Worm (Caenorhabditis elegans) whole organism, L4 larva: ENCODE measurements around the gene hlh-14.
A peak's percentile ranks its signal among the peaks of the same experiment; 100 is the strongest.

Experiments used
- F10B5.3 ChIP-seq: sonication (generic microtip); optimal IDR thresholded peaks from 2 replicates; lab custom pipeline; 2016; ENCODE audit warnings: mild to moderate bottlenecking, missing genetic modification characterization, missing compliant biosample characterization
- F49E8.2 ChIP-seq: sonication (generic microtip); optimal IDR thresholded peaks from 2 replicates; lab custom pipeline; 2016; ENCODE audit warnings: missing compliant biosample characterization, mild to moderate bottlenecking, missing genetic modification characterization, borderline replicate concordance
- Y5F2A.4 ChIP-seq: fragments of 200-800 bp; sonication (Bioruptor generic); optimal IDR thresholded peaks from 2 replicates; lab custom pipeline; 2018; ENCODE audit warnings: mild to moderate bottlenecking, missing genetic modification characterization, missing compliant biosample characterization
- Y75B8A.6 ChIP-seq: fragments of 200-800 bp; sonication (Bioruptor generic); IDR thresholded peaks from 2 replicates; pipeline ENCODE4 v1.3.6; 2022; ENCODE audit warnings: missing genetic modification reagents, missing genetic modification characterization, missing compliant biosample characterization
- ama-1 ChIP-seq: fragments of 150-350 bp; optimal IDR thresholded peaks from 2 replicates; lab custom pipeline; 2014; ENCODE audit warnings: inconsistent platforms, mixed read lengths
- attf-4 ChIP-seq: sonication (generic microtip); optimal IDR thresholded peaks from 3 replicates; lab custom pipeline; 2017; ENCODE audit warnings: missing biosample characterization, missing genetic modification characterization
- daf-16 ChIP-seq, 3 experiments: sonication (generic microtip); optimal IDR thresholded peaks; 2 replicates each; lab custom pipeline; 2016 to 2017; ENCODE audit warnings: missing genetic modification characterization in 3 of 3, missing genetic modification reagents in 3 of 3, mild to moderate bottlenecking in 2 of 3, missing compliant biosample characterization in 2 of 3, missing biosample characterization in 1 of 3, moderate library complexity in 1 of 3
- daf-19 ChIP-seq: fragments of 200-800 bp; sonication (Bioruptor generic); conservative IDR thresholded peaks from 2 replicates; pipeline ENCODE4 v1.3.6; 2022; ENCODE audit warnings: missing genetic modification characterization, missing compliant biosample characterization
- daf-8 ChIP-seq: fragments of 200-800 bp; sonication (Bioruptor generic); IDR thresholded peaks from 2 replicates; pipeline ENCODE4 v1.3.6; 2022; ENCODE audit warnings: missing genetic modification characterization, missing compliant biosample characterization
- dmd-6 ChIP-seq: fragments of 200-800 bp; sonication (Bioruptor generic); IDR thresholded peaks from 2 replicates; pipeline ENCODE4 v1.3.6; 2022; ENCODE audit warnings: missing genetic modification reagents, missing genetic modification characterization, missing compliant biosample characterization
- duxl-1 ChIP-seq: sonication (generic microtip); optimal IDR thresholded peaks from 2 replicates; lab custom pipeline; 2016; ENCODE audit warnings: mild to moderate bottlenecking, missing genetic modification characterization, moderate library complexity, missing compliant biosample characterization; ENCODE audit not compliant: poor library complexity
- dve-1 ChIP-seq: sonication (generic microtip); optimal IDR thresholded peaks from 2 replicates; lab custom pipeline; 2017; ENCODE audit warnings: antibody characterized with exemption, mild to moderate bottlenecking, missing genetic modification characterization, missing compliant biosample characterization; ENCODE audit not compliant: insufficient read depth
- gei-8 ChIP-seq: fragments of 200-800 bp; sonication (Bioruptor generic); optimal IDR thresholded peaks from 2 replicates; lab custom pipeline; 2018; ENCODE audit warnings: mild to moderate bottlenecking, missing genetic modification characterization, missing compliant biosample characterization
- hlh-11 ChIP-seq: fragments of 200-800 bp; sonication (Bioruptor generic); optimal IDR thresholded peaks from 2 replicates; lab custom pipeline; 2018; ENCODE audit warnings: mild to moderate bottlenecking, missing genetic modification characterization, missing compliant biosample characterization
- mdl-1 ChIP-seq, 2 experiments: fragments of 150-350 bp in 1 of 2; sonication (generic microtip) in 1 of 2; optimal IDR thresholded peaks; 2 replicates each; lab custom pipeline; 2014 to 2017; ENCODE audit warnings: missing biosample characterization in 2 of 2, missing genetic modification characterization in 2 of 2
- mep-1 ChIP-seq: fragments of 150-350 bp; sonication (generic microtip); optimal IDR thresholded peaks from 3 replicates; lab custom pipeline; 2014; ENCODE audit warnings: missing biosample characterization, missing genetic modification characterization
- mes-2 ChIP-seq: sonication (generic microtip); optimal IDR thresholded peaks from 2 replicates; lab custom pipeline; 2016; ENCODE audit warnings: missing genotype, mild to moderate bottlenecking, missing genetic modification characterization, missing compliant biosample characterization; ENCODE audit not compliant: poor library complexity, severe bottlenecking
- nhr-25 ChIP-seq: sonication (generic microtip); optimal IDR thresholded peaks from 2 replicates; lab custom pipeline; 2017; ENCODE audit warnings: missing genetic modification characterization, mild to moderate bottlenecking, missing compliant biosample characterization, antibody characterized with exemption, moderate library complexity, borderline replicate concordance; ENCODE audit not compliant: insufficient read depth
- nhr-28 ChIP-seq: fragments of 150-350 bp; optimal IDR thresholded peaks from 2 replicates; lab custom pipeline; 2014; ENCODE audit warnings: missing biosample characterization, missing genetic modification characterization
- nhr-48 ChIP-seq: sonication (generic microtip); optimal IDR thresholded peaks from 2 replicates; lab custom pipeline; 2016; ENCODE audit warnings: mild to moderate bottlenecking, missing genetic modification characterization, missing compliant biosample characterization
- pqm-1 ChIP-seq: sonication (generic microtip); optimal IDR thresholded peaks from 2 replicates; lab custom pipeline; 2017; ENCODE audit warnings: missing biosample characterization, missing genetic modification characterization
- saeg-2 ChIP-seq: fragments of 200-800 bp; sonication (Bioruptor generic); IDR thresholded peaks from 2 replicates; pipeline ENCODE4 v1.3.6; 2022; ENCODE audit warnings: missing genetic modification reagents, missing genetic modification characterization, missing compliant biosample characterization
- sdz-12 ChIP-seq: fragments of 200-800 bp; sonication (Bioruptor generic); optimal IDR thresholded peaks from 2 replicates; lab custom pipeline; 2018; ENCODE audit warnings: mild to moderate bottlenecking, missing genetic modification characterization, missing compliant biosample characterization
- tag-97 ChIP-seq: fragments of 200-800 bp; sonication (Bioruptor generic); IDR thresholded peaks from 2 replicates; pipeline ENCODE4 v1.3.6; 2022; ENCODE audit warnings: missing genetic modification characterization, missing compliant biosample characterization
- unc-62 ChIP-seq, 3 experiments: fragments of 150-350 bp in 1 of 3; sonication (generic microtip); optimal IDR thresholded peaks in 2 of 3; peaks in 1 of 3; 1 replicate in 1 of 3; 2 replicates in 2 of 3; lab custom pipeline; 2014 to 2017; ENCODE audit warnings: missing biosample characterization in 3 of 3, missing genetic modification characterization in 3 of 3, missing genetic modification reagents in 3 of 3, missing genotype in 1 of 3
- zfp-2 ChIP-seq: sonication (generic microtip); optimal IDR thresholded peaks from 2 replicates; lab custom pipeline; 2016; ENCODE audit warnings: mild to moderate bottlenecking, missing genetic modification characterization, missing compliant biosample characterization
- ztf-11 ChIP-seq: fragments of 150-350 bp; optimal IDR thresholded peaks from 2 replicates; lab custom pipeline; 2014; ENCODE audit warnings: missing biosample characterization, missing genetic modification characterization

The hlh-14 gene

DNA sequence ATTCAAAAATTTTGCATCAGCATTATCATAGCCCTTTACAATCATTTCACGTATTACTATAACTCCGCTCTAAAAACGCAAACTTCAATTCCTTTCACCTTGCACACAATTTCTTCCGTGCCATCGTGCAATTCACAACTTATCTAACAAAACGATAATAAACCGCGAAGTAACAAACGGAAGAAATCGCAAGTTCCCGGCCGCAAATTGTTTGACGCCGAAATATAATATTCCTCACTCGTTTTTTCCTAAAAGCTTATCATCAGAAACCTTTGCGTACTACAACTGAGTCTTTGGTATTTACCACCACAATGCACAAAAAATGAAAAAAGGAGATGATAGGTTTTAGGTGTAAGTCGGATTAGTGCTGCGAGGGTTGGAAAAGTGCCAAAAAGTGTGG is 8.6 kb upstream of the hlh-14 start:
- no peak for TF ChIP-seq Y5F2A.4 (GFP tag; lab: Kevin White, UChicago)
- TF ChIP-seq mep-1: no peak
- peak; percentile 21; the same call in 1 of the 2 replicates for TF ChIP-seq dmd-6 (GFP tag; lab: Robert Waterston, UW)
- no peak for TF ChIP-seq daf-19 (GFP tag; lab: Robert Waterston, UW)
- TF ChIP-seq hlh-11 (tag; lab: Kevin White, UChicago): peak; percentile 30
- peak; percentile 73 for TF ChIP-seq pqm-1
- TF ChIP-seq nhr-28 (tag; lab: Kevin White, UChicago): peak; percentile 72
- TF ChIP-seq daf-16 (GFP tag; optimal IDR thresholded peaks at IDR 0.05; lab: Kevin White, UChicago): no peak
- TF ChIP-seq daf-16 (tag; optimal IDR thresholded peaks at IDR 0.05; lab: Kevin White, UChicago): peak; percentile 27
- no peak for TF ChIP-seq F10B5.3
- TF ChIP-seq zfp-2 (tag; lab: Kevin White, UChicago): no peak

DNA sequence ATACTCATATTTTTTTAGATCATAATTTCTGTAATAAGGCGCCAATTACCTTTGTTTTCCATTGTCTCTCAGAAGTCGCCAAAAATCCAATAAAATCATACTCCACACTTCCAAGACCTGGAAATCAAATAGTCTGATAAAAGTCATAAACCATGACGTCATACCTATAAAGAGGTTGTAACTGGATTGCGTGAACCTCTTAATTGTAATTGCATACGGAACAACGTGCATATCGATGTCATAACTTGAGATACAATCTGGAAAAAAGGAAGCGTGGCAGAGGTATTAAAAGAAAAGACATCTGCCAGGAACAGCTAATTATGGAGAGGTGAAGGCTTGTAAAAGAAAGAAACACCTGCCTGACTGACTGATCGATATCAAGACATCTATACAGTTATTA is 6.4 kb upstream of the hlh-14 start, which contains the start of gene F10C1.9:
F10C1.9 (minus strand) TSS at position 197 of the 400 bp plus-strand sequence.
- 0 out of 2 replicates have a peak, but pooled peaks have one; percentile 17 for TF ChIP-seq dmd-6 (GFP tag; lab: Robert Waterston, UW)
- TF ChIP-seq daf-16 (GFP tag; optimal IDR thresholded peaks at IDR 0.05; lab: Kevin White, UChicago): no peak
- TF ChIP-seq daf-16 (tag; optimal IDR thresholded peaks at IDR 0.05; lab: Kevin White, UChicago): no peak
- no peak for TF ChIP-seq duxl-1 (tag; lab: Kevin White, UChicago)

DNA sequence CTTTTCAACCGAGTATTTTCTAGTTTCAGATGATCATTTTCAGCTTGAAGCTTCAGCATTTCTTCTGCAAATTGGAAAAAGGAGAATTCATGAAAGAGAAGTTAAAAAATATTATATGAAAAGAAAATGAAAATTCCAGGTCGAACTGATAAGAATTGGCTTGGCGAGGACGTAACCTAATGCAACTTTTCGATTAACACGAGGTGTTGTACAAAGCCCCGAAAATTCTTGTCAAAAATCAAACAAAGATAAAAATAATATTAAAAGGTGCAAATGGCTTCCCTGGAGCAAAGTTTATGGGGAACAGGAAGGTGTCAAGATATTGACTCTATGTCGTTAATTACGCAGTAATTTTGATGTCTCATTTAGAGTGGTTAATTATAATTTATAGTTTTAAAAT is 5.6 kb upstream of the hlh-14 start:
- TF ChIP-seq daf-8 (GFP tag; lab: Robert Waterston, UW) (no peak), dmd-6 (GFP tag; lab: Robert Waterston, UW) (peak; percentile 55), dve-1 (tag; lab: Kevin White, UChicago) (peak; percentile 59), attf-4 (tag; lab: Kevin White, UChicago) (no peak), mes-2 (tag; lab: Kevin White, UChicago) (no peak), ztf-11 (no peak), zfp-2 (tag; lab: Kevin White, UChicago) (no peak), mdl-1 (tag; optimal IDR thresholded peaks at IDR 0.05; lab: Kevin White, UChicago) (no peak), nhr-48 (tag; lab: Kevin White, UChicago) (no peak), pqm-1 (peak; percentile 52), sdz-12 (GFP tag; lab: Kevin White, UChicago) (no peak)
- TF ChIP-seq, all 104 proteins: peak for 3

- TF ChIP-seq pqm-1 (peak; percentile 71), Y5F2A.4 (GFP tag; lab: Kevin White, UChicago) (no peak), nhr-25 (tag; lab: Kevin White, UChicago) (no peak), dmd-6 (GFP tag; lab: Robert Waterston, UW) (0 out of 2 replicates have a peak, but pooled peaks have one; percentile 9)
Observed at ce11 chrII:5742767-5743166, 4.1 kb upstream of the hlh-14 start.

- TF ChIP-seq unc-62 (GFP tag; optimal IDR thresholded peaks at IDR 0.05 in 1 of 2; lab: Kevin White, UChicago): peak in 1 of 2 experiments; percentile 97
- no peak for TF ChIP-seq unc-62 (tag; optimal IDR thresholded peaks at IDR 0.05; lab: Kevin White, UChicago)
- no peak for TF ChIP-seq F49E8.2 (tag; lab: Kevin White, UChicago)
- TF ChIP-seq, all 104 proteins: peak for 1
Observed at ce11 chrII:5736599-5736998, 2.1 kb downstream of the hlh-14 start.

- TF ChIP-seq mes-2 (tag; lab: Kevin White, UChicago): no peak
- TF ChIP-seq gei-8 (GFP tag; lab: Kevin White, UChicago): no peak
- no peak for TF ChIP-seq Y75B8A.6 (GFP tag; lab: Robert Waterston, UW)
- TF ChIP-seq ama-1 (lab: Kevin White, UChicago): no peak
- peak in 1 of 2 experiments; percentile 1 for TF ChIP-seq unc-62 (GFP tag; optimal IDR thresholded peaks at IDR 0.05 in 1 of 2; lab: Kevin White, UChicago)
- TF ChIP-seq unc-62 (tag; optimal IDR thresholded peaks at IDR 0.05; lab: Kevin White, UChicago): no peak
- no peak for TF ChIP-seq saeg-2 (GFP tag; lab: Robert Waterston, UW)
- TF ChIP-seq F10B5.3: no peak
- TF ChIP-seq daf-16 (GFP tag; optimal IDR thresholded peaks at IDR 0.05; lab: Kevin White, UChicago): no peak
- TF ChIP-seq daf-16 (tag; optimal IDR thresholded peaks at IDR 0.05; lab: Kevin White, UChicago): no peak
- TF ChIP-seq tag-97 (GFP tag; lab: Robert Waterston, UW): no peak
Observed at ce11 chrII:5735744-5736143, 3.0 kb downstream of the hlh-14 start.
